Fruit fly (Drosophila melanogaster) whole organism, embryonic: Measurements from ENCODE around the gene Schip1.

Experiments
- Adf1 ChIP-seq: fragments of 200-800 bp; sonication (Bioruptor generic); IDR thresholded peaks from 2 replicates; pipeline ENCODE4 v1.3.6; 2022; ENCODE audit warnings: missing biosample characterization, missing genetic modification characterization
- CG10462 ChIP-seq: fragments of 200-800 bp; sonication (Bioruptor generic); optimal IDR thresholded peaks from 2 replicates; lab custom pipeline; 2016; ENCODE audit warnings: missing biosample characterization, missing genetic modification characterization
- CG12071 ChIP-seq: fragments of 200-800 bp; sonication (Bioruptor generic); optimal IDR thresholded peaks from 3 replicates; lab custom pipeline; 2018; ENCODE audit warnings: missing biosample characterization, mild to moderate bottlenecking, missing genetic modification characterization
- CG12744 ChIP-seq: fragments of 200-800 bp; sonication (Bioruptor generic); optimal IDR thresholded peaks from 2 replicates; lab custom pipeline; 2016; ENCODE audit warnings: missing biosample characterization, missing genetic modification characterization
- CG13624 ChIP-seq: fragments of 200-800 bp; sonication (Bioruptor generic); optimal IDR thresholded peaks from 2 replicates; lab custom pipeline; 2016; ENCODE audit warnings: missing biosample characterization, missing genetic modification characterization
- CG14965 ChIP-seq: fragments of 200-800 bp; sonication (Bioruptor generic); optimal IDR thresholded peaks from 2 replicates; lab custom pipeline; 2016; ENCODE audit warnings: missing biosample characterization, missing genetic modification characterization, borderline replicate concordance
- CG15514 ChIP-seq: fragments of 200-800 bp; sonication (Bioruptor generic); optimal IDR thresholded peaks from 3 replicates; lab custom pipeline; 2017; ENCODE audit warnings: missing biosample characterization, missing genetic modification characterization, mild to moderate bottlenecking, moderate library complexity, missing genetic modification reagents
- CG15601 ChIP-seq: fragments of 200-800 bp; sonication (Bioruptor generic); optimal IDR thresholded peaks from 3 replicates; lab custom pipeline; 2019; ENCODE audit warnings: missing biosample characterization, mild to moderate bottlenecking, missing genetic modification characterization, moderate library complexity
- CG17802 ChIP-seq: fragments of 200-800 bp; sonication (Bioruptor generic); optimal IDR thresholded peaks from 2 replicates; lab custom pipeline; 2018; ENCODE audit warnings: missing biosample characterization, mild to moderate bottlenecking, missing genetic modification characterization, moderate library complexity
- CG18599 ChIP-seq: fragments of 200-800 bp; sonication (Bioruptor generic); optimal IDR thresholded peaks from 3 replicates; lab custom pipeline; 2017; ENCODE audit warnings: missing biosample characterization, missing genetic modification characterization, mild to moderate bottlenecking, moderate library complexity, missing genetic modification reagents
- CG2129 ChIP-seq: fragments of 200-800 bp; sonication (Bioruptor generic); IDR thresholded peaks from 2 replicates; pipeline ENCODE4 v1.3.6; 2022; ENCODE audit warnings: missing biosample characterization, missing genetic modification characterization; ENCODE audit not compliant: partially characterized antibody
- CG2889 ChIP-seq: fragments of 200-800 bp; sonication (Bioruptor generic); IDR thresholded peaks from 3 replicates; pipeline ENCODE4 v1.3.6; 2022; ENCODE audit warnings: missing biosample characterization, missing genetic modification characterization
- CG30403 ChIP-seq: fragments of 200-800 bp; sonication (Bioruptor generic); optimal IDR thresholded peaks from 3 replicates; lab custom pipeline; 2016; ENCODE audit warnings: missing biosample characterization, missing genetic modification characterization
- CG32767 ChIP-seq: fragments of 200-800 bp; sonication (Bioruptor generic); IDR thresholded peaks from 2 replicates; pipeline ENCODE4 v1.3.6; 2022; ENCODE audit warnings: missing biosample characterization, missing genetic modification characterization
- CG33213 ChIP-seq: fragments of 200-800 bp; sonication (Bioruptor generic); optimal IDR thresholded peaks from 3 replicates; lab custom pipeline; 2016; ENCODE audit warnings: missing biosample characterization, missing genetic modification characterization
- CG3847 ChIP-seq: fragments of 200-800 bp; sonication (Bioruptor generic); IDR thresholded peaks from 2 replicates; pipeline ENCODE4 v1.3.6; 2022; ENCODE audit warnings: missing biosample characterization, missing genetic modification characterization
- CG3995 ChIP-seq: fragments of 200-800 bp; sonication (Bioruptor generic); optimal IDR thresholded peaks from 3 replicates; lab custom pipeline; 2016; ENCODE audit warnings: missing biosample characterization, missing genetic modification characterization
- CG42726 ChIP-seq: fragments of 200-800 bp; sonication (Bioruptor generic); IDR thresholded peaks from 2 replicates; pipeline ENCODE4 v1.3.6; 2022; ENCODE audit warnings: missing biosample characterization, missing genetic modification characterization; ENCODE audit not compliant: partially characterized antibody
- CG4424 ChIP-seq: fragments of 200-800 bp; sonication (Bioruptor generic); optimal IDR thresholded peaks from 3 replicates; lab custom pipeline; 2016; ENCODE audit warnings: missing biosample characterization, missing genetic modification characterization
- CG6791 ChIP-seq: fragments of 200-800 bp; sonication (Bioruptor generic); IDR thresholded peaks from 3 replicates; pipeline ENCODE4 v1.3.6; 2022; ENCODE audit warnings: missing biosample characterization, missing genetic modification characterization; ENCODE audit not compliant: partially characterized antibody
- CG7786 ChIP-seq: fragments of 200-800 bp; sonication (Bioruptor generic); optimal IDR thresholded peaks from 2 replicates; lab custom pipeline; 2016; ENCODE audit warnings: missing biosample characterization, missing genetic modification characterization
- Dp ChIP-seq: fragments of 200-800 bp; sonication (Bioruptor generic); optimal IDR thresholded peaks from 2 replicates; lab custom pipeline; 2018; ENCODE audit warnings: missing biosample characterization, mild to moderate bottlenecking, missing genetic modification characterization, moderate library complexity
- Elba2 ChIP-seq: fragments of 200-800 bp; sonication (Bioruptor generic); optimal IDR thresholded peaks from 3 replicates; lab custom pipeline; 2016; ENCODE audit warnings: missing biosample characterization, missing genetic modification characterization
- Ets97D ChIP-seq: fragments of 200-800 bp; sonication (Bioruptor generic); optimal IDR thresholded peaks from 3 replicates; lab custom pipeline; 2016; ENCODE audit warnings: missing biosample characterization, missing genetic modification characterization
- Hey ChIP-seq: fragments of 200-800 bp; sonication (Bioruptor generic); optimal IDR thresholded peaks from 3 replicates; lab custom pipeline; 2018; ENCODE audit warnings: missing biosample characterization, mild to moderate bottlenecking, missing genetic modification characterization
- Hmr ChIP-seq: fragments of 200-800 bp; sonication (Bioruptor generic); optimal IDR thresholded peaks from 3 replicates; lab custom pipeline; 2017; ENCODE audit warnings: mild to moderate bottlenecking, missing biosample characterization, missing genetic modification reagents, missing genetic modification characterization
- Hr78 ChIP-seq, 2 experiments: fragments of 200-800 bp in 1 of 2; fragments of >200 bp in 1 of 2; sonication (Bioruptor generic) in 1 of 2; optimal IDR thresholded peaks; 2 replicates each; lab custom pipeline; 2017 to 2019; ENCODE audit warnings: missing biosample characterization in 2 of 2, missing genetic modification characterization in 2 of 2, mild to moderate bottlenecking in 1 of 2, moderate library complexity in 1 of 2
- Opbp ChIP-seq: fragments of 200-800 bp; sonication (Bioruptor generic); IDR thresholded peaks from 3 replicates; pipeline ENCODE4 v1.3.6; 2022; ENCODE audit warnings: missing biosample characterization, missing genetic modification characterization; ENCODE audit not compliant: partially characterized antibody
- YL-1 ChIP-seq: fragments of 200-800 bp; sonication (Bioruptor generic); optimal IDR thresholded peaks from 3 replicates; lab custom pipeline; 2017; ENCODE audit warnings: missing biosample characterization, mild to moderate bottlenecking, missing genetic modification characterization
- ac ChIP-seq: fragments of 200-800 bp; sonication (Bioruptor generic); optimal IDR thresholded peaks from 3 replicates; lab custom pipeline; 2017; ENCODE audit warnings: missing biosample characterization, mild to moderate bottlenecking, missing genetic modification characterization
- amos ChIP-seq: fragments of 200-800 bp; sonication (Bioruptor generic); IDR thresholded peaks from 2 replicates; pipeline ENCODE4 v1.3.6; 2022; ENCODE audit warnings: missing biosample characterization, missing genetic modification characterization; ENCODE audit not compliant: partially characterized antibody
- gfzf ChIP-seq: fragments of 200-800 bp; sonication (Bioruptor generic); optimal IDR thresholded peaks from 2 replicates; lab custom pipeline; 2016; ENCODE audit warnings: missing biosample characterization, mild to moderate bottlenecking, missing genetic modification characterization, moderate library complexity
- her ChIP-seq: fragments of 200-800 bp; sonication (Bioruptor generic); optimal IDR thresholded peaks from 2 replicates; lab custom pipeline; 2016; ENCODE audit warnings: missing biosample characterization, missing genetic modification characterization
- hth ChIP-seq: fragments of >200 bp; optimal IDR thresholded peaks from 2 replicates; lab custom pipeline; 2017; ENCODE audit warnings: inconsistent platforms
- insv ChIP-seq, 2 experiments: fragments of 200-800 bp; sonication (Bioruptor generic); optimal IDR thresholded peaks; 3 replicates each; lab custom pipeline; 2016 to 2018; ENCODE audit warnings: missing biosample characterization in 2 of 2, missing genetic modification characterization in 2 of 2
- knrl ChIP-seq: fragments of 200-800 bp; sonication (Bioruptor generic); IDR thresholded peaks from 3 replicates; pipeline ENCODE4 v1.3.6; 2022; ENCODE audit warnings: missing biosample characterization, missing genetic modification characterization; ENCODE audit not compliant: partially characterized antibody
- mam ChIP-seq: fragments of 200-800 bp; sonication (Bioruptor generic); optimal IDR thresholded peaks from 3 replicates; lab custom pipeline; 2016; ENCODE audit warnings: missing biosample characterization, missing genetic modification characterization
- nmo ChIP-seq: fragments of 200-800 bp; sonication (Bioruptor generic); optimal IDR thresholded peaks from 2 replicates; lab custom pipeline; 2018; ENCODE audit warnings: missing biosample characterization, mild to moderate bottlenecking, missing genetic modification characterization, moderate library complexity
- pita ChIP-seq: fragments of 200-800 bp; sonication (Bioruptor generic); optimal IDR thresholded peaks from 2 replicates; lab custom pipeline; 2017; ENCODE audit warnings: missing biosample characterization, mild to moderate bottlenecking, missing genetic modification characterization
- prd ChIP-seq, 3 experiments: fragments of >200 bp in 2 of 3; fragments of 200-800 bp in 1 of 3; sonication (Bioruptor generic) in 1 of 3; optimal IDR thresholded peaks in 2 of 3; IDR thresholded peaks in 1 of 3; 2 replicates in 2 of 3; 3 replicates in 1 of 3; pipeline versions ENCODE4 v1.3.6 to Lab custom; 2017 to 2022; ENCODE audit warnings: missing biosample characterization in 1 of 3, missing genetic modification characterization in 1 of 3
- pzg ChIP-seq: fragments of 200-800 bp; sonication (Bioruptor generic); optimal IDR thresholded peaks from 3 replicates; lab custom pipeline; 2018; ENCODE audit warnings: missing biosample characterization, mild to moderate bottlenecking, missing genetic modification characterization, moderate library complexity
- sc ChIP-seq, 3 experiments: fragments of >200 bp in 2 of 3; fragments of 200-800 bp in 1 of 3; sonication (Bioruptor generic) in 1 of 3; optimal IDR thresholded peaks; 2 replicates in 2 of 3; 3 replicates in 1 of 3; lab custom pipeline; 2017; ENCODE audit warnings: mild to moderate bottlenecking in 1 of 3, missing biosample characterization in 1 of 3, missing genetic modification characterization in 1 of 3, missing genetic modification reagents in 1 of 3
- ttk ChIP-seq: fragments of 200-800 bp; sonication (Bioruptor generic); IDR thresholded peaks from 2 replicates; pipeline ENCODE4 v2.1.2; 2022; ENCODE audit warnings: missing biosample characterization, missing genetic modification characterization
- yki ChIP-seq: fragments of >200 bp; optimal IDR thresholded peaks from 3 replicates; lab custom pipeline; 2018

The Schip1 gene

dm6 chr2L:10292066-10292560 lies 38.8 kb downstream of the Schip1 start, which contains the start of gene Ufd4 (continued):
- TF ChIP-seq CG17802 (tag; lab: Kevin White, UChicago) (no peak), Hmr (GFP tag; lab: Kevin White, UChicago) (no peak), gfzf (peak; percentile 14), Hr78 (GFP tag; optimal IDR thresholded peaks at IDR 0.05; lab: Kevin White, UChicago) (no peak), CG15601 (tag; lab: Kevin White, UChicago) (no peak), her (GFP tag; lab: Kevin White, UChicago) (peak; percentile 40), prd (optimal IDR thresholded peaks at IDR 0.05; lab: Kevin White, UChicago) (no peak), prd (GFP tag; IDR thresholded peaks at IDR 0.05; lab: Robert Waterston, UW) (peak; percentile 75; the same call in 2 of the 3 replicates), sc (optimal IDR thresholded peaks at IDR 0.05; lab: Kevin White, UChicago) (no peak), sc (GFP tag; optimal IDR thresholded peaks at IDR 0.05; lab: Kevin White, UChicago) (no peak), CG7786 (GFP tag; lab: Kevin White, UChicago) (peak; percentile 23), CG6791 (GFP tag; lab: Robert Waterston, UW) (no peak), CG10462 (GFP tag; lab: Kevin White, UChicago) (no peak), CG12071 (GFP tag; lab: Kevin White, UChicago) (no peak)

dm6 chr2L:10291276-10291675 lies 39.6 kb downstream of the Schip1 start:
- peak; percentile 100 for TF ChIP-seq Elba2 (GFP tag; lab: Kevin White, UChicago)
- no peak for TF ChIP-seq CG12071 (GFP tag; lab: Kevin White, UChicago)
- peak in 1 of 2 experiments; percentile 94 for TF ChIP-seq insv (GFP tag; optimal IDR thresholded peaks at IDR 0.05; lab: Kevin White, UChicago)

dm6 chr2L:10280772-10281171 lies 50.1 kb downstream of the Schip1 start, which contains the start of gene CG34043:
CG34043 (minus strand) TSS chr2L:10280872.
- no peak for TF ChIP-seq CG2889
- TF ChIP-seq Adf1 (GFP tag; lab: Robert Waterston, UW): no peak
- TF ChIP-seq CG33213 (GFP tag; lab: Kevin White, UChicago): no peak
- TF ChIP-seq ac (GFP tag; lab: Kevin White, UChicago): no peak
- TF ChIP-seq CG14965 (GFP tag; lab: Kevin White, UChicago): no peak
- TF ChIP-seq yki: no peak
- TF ChIP-seq Hey (tag; lab: Kevin White, UChicago): no peak
- TF ChIP-seq YL-1 (GFP tag; lab: Kevin White, UChicago): no peak
- no peak for TF ChIP-seq CG12744
- no peak for TF ChIP-seq CG4424 (GFP tag; lab: Kevin White, UChicago)

dm6 chr2L:10278658-10279057 lies 52.3 kb downstream of the Schip1 start, which contains the start of gene Utx:
Utx (minus strand) TSS chr2L:10278811.
- TF ChIP-seq ttk (GFP tag; lab: Robert Waterston, UW) (no peak), mam (peak; percentile 4), CG13624 (GFP tag; lab: Kevin White, UChicago) (peak; percentile 5), CG18599 (GFP tag; lab: Kevin White, UChicago) (no peak), pzg (GFP tag; lab: Kevin White, UChicago) (peak; percentile 77), amos (GFP tag; lab: Robert Waterston, UW) (peak; percentile 91), CG32767 (GFP tag; lab: Robert Waterston, UW) (no peak), CG2129 (peak; percentile 39; the same call in 1 of the 2 replicates), pita (GFP tag; lab: Kevin White, UChicago) (no peak), hth (no peak), CG30403 (GFP tag; lab: Kevin White, UChicago) (peak; percentile 1), CG42726 (GFP tag; lab: Robert Waterston, UW) (peak; percentile 91), Dp (GFP tag; lab: Kevin White, UChicago) (peak; percentile 45), Ets97D (peak; percentile 50), Opbp (GFP tag; lab: Robert Waterston, UW) (peak; percentile 92), CG3847 (GFP tag; lab: Robert Waterston, UW) (no peak), nmo (GFP tag; lab: Kevin White, UChicago) (no peak), knrl (GFP tag; lab: Robert Waterston, UW) (peak; percentile 92), CG15514 (GFP tag; lab: Kevin White, UChicago) (peak; percentile 67), CG3995 (GFP tag; lab: Kevin White, UChicago) (peak; percentile 96)
